Fruit fly (Drosophila melanogaster): ENCODE measurements around the gene CG18641.
A peak's percentile ranks its signal among the peaks of the same experiment; 100 is the strongest.

Gene CG18641

dm6 chr2L:2424497-2424896 is 9.4 kb upstream of the CG18641 start, which contains the start of gene CG44139:
Gene CG44139 (plus strand): TSS chr2L:2424797.
- TF ChIP-seq Hmx (GFP tag; optimal IDR thresholded peaks at IDR 0.05) (no peak), CG13296 (GFP tag; optimal IDR thresholded peaks at IDR 0.05) (no peak), Sry-β (GFP tag; optimal IDR thresholded peaks at IDR 0.05) (no peak), CG11085 (GFP tag; IDR thresholded peaks at IDR 0.05) (no peak)

- no peak for TF ChIP-seq CG34376 (GFP tag; optimal IDR thresholded peaks at IDR 0.05)
- TF ChIP-seq Fer3 (tag; optimal IDR thresholded peaks at IDR 0.05) = peak; percentile 50
- peak; percentile 0 for TF ChIP-seq cwo (GFP tag; optimal IDR thresholded peaks at IDR 0.05)
- peak; percentile 87 for TF ChIP-seq CG12391 (tag; optimal IDR thresholded peaks at IDR 0.05)
- TF ChIP-seq sd (tag; optimal IDR thresholded peaks at IDR 0.05) = peak; percentile 61
- no peak for TF ChIP-seq CG8944 (GFP tag; optimal IDR thresholded peaks at IDR 0.05)
- TF ChIP-seq Dip3 (GFP tag; optimal IDR thresholded peaks at IDR 0.05) = peak; percentile 25
- TF ChIP-seq Med (GFP tag) = peak; percentile 72
- TF ChIP-seq Mad (GFP tag; optimal IDR thresholded peaks at IDR 0.05) = peak; percentile 50
- peak; percentile 3 for TF ChIP-seq CG10543 (GFP tag; optimal IDR thresholded peaks at IDR 0.05)
- TF ChIP-seq CG16863 (GFP tag; optimal IDR thresholded peaks at IDR 0.05) = no peak
- peak; percentile 56; the same call in 1 of the 2 replicates for TF ChIP-seq MBD-R2 (GFP tag; IDR thresholded peaks at IDR 0.05)
- TF ChIP-seq CG17186 (GFP tag; optimal IDR thresholded peaks at IDR 0.05) = peak; percentile 6
- peak; percentile 44 for TF ChIP-seq Vsx1 (GFP tag; optimal IDR thresholded peaks at IDR 0.05)
- peak; percentile 63 for TF ChIP-seq salm (tag; optimal IDR thresholded peaks at IDR 0.05)
- TF ChIP-seq ewg (GFP tag; optimal IDR thresholded peaks at IDR 0.05) = peak; percentile 8
- TF ChIP-seq CG2129 (GFP tag; IDR thresholded peaks at IDR 0.05; ENCODE audit: partially characterized antibody) = no peak
- TF ChIP-seq Spps (tag; optimal IDR thresholded peaks at IDR 0.05) = peak; percentile 39
- TF ChIP-seq CG4282 (GFP tag; optimal IDR thresholded peaks at IDR 0.05) = no peak
- TF ChIP-seq NfI (GFP tag; optimal IDR thresholded peaks at IDR 0.05) = peak; percentile 62
- TF ChIP-seq CG4854 (GFP tag; optimal IDR thresholded peaks at IDR 0.05) = no peak
- TF ChIP-seq run (tag; optimal IDR thresholded peaks at IDR 0.05) = peak; percentile 45
- peak; percentile 42 for TF ChIP-seq CG2875 (GFP tag; optimal IDR thresholded peaks at IDR 0.05)
- TF ChIP-seq hkb (optimal IDR thresholded peaks at IDR 0.05) = no peak
- peak; percentile 68 for TF ChIP-seq hkb (GFP tag; IDR thresholded peaks at IDR 0.05)
- TF ChIP-seq Ada2b (GFP tag; IDR thresholded peaks at IDR 0.05) = peak; percentile 40
- peak; percentile 79 for TF ChIP-seq CG17829 (tag; optimal IDR thresholded peaks at IDR 0.05)
- no peak for TF ChIP-seq nom (GFP tag; optimal IDR thresholded peaks at IDR 0.05)
- peak; percentile 52 for TF ChIP-seq CG12299 (tag; optimal IDR thresholded peaks at IDR 0.05)
- no peak for TF ChIP-seq CG4360 (GFP tag; IDR thresholded peaks at IDR 0.05)
- TF ChIP-seq H2.0 (GFP tag; IDR thresholded peaks at IDR 0.05) = peak; percentile 41; the same call in 1 of the 2 replicates
- 0 out of 2 replicates have a peak, but pooled peaks have one; percentile 16 for TF ChIP-seq CG10959 (GFP tag; IDR thresholded peaks at IDR 0.05)
- no peak for TF ChIP-seq CG1647 (GFP tag; optimal IDR thresholded peaks at IDR 0.05)
- TF ChIP-seq Eip74EF (GFP tag; optimal IDR thresholded peaks at IDR 0.05) = peak in 1 of 2 experiments; percentile 17
- TF ChIP-seq wek (GFP tag; optimal IDR thresholded peaks at IDR 0.05) = peak; percentile 99
- TF ChIP-seq BtbVII (GFP tag; optimal IDR thresholded peaks at IDR 0.05) = peak; percentile 43
- TF ChIP-seq CG18619 (GFP tag; optimal IDR thresholded peaks at IDR 0.05) = peak; percentile 34
- peak; percentile 89 for TF ChIP-seq stwl (tag; optimal IDR thresholded peaks at IDR 0.05)
- TF ChIP-seq az2 (GFP tag; optimal IDR thresholded peaks at IDR 0.05) = peak; percentile 56
- TF ChIP-seq Chrac-16 (GFP tag; optimal IDR thresholded peaks at IDR 0.05) = peak; percentile 68
- peak; percentile 82 for TF ChIP-seq CoRest (tag; optimal IDR thresholded peaks at IDR 0.05)
- TF ChIP-seq NC2α (GFP tag; optimal IDR thresholded peaks at IDR 0.05) = peak; percentile 3
- no peak for TF ChIP-seq kni (GFP tag; optimal IDR thresholded peaks at IDR 0.05)
- TF ChIP-seq CG10321 (GFP tag; IDR thresholded peaks at IDR 0.05) = no peak
Observed at dm6 chr2L:2420490-2420889, 5.4 kb upstream of the CG18641 start, which contains the start of gene CG9886. Gene CG9886 (plus strand): TSS chr2L:2420830.

All from whole organism, embryonic.